Worm (Caenorhabditis elegans): ENCODE measurements around the gene T06E4.21.

Gene T06E4.21

DNA sequence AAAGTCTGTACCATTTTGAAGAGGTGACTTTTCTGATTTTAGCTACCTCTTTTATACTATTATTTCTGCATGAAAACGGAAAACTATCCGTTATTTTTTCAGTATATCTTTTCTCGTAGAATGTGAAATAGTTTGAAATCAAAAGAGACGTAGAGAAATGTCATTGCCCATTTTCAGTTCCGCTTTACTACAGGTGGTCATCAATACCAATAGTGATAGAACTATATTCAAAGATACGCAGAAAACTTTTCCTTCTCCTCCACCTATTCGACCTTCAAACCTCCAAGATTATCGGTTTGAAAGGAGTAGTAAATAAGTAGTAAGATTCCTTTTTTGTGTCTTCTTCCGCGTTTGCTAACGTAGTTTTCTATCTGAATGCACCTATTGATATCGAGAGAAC lies 18.1 kb upstream of the T06E4.21 start, which contains the start of gene col-147:
Gene col-147 (minus strand): TSS at position 26 of the 400 bp plus-strand sequence.
- TF ChIP-seq alr-1 (tag; optimal IDR thresholded peaks at IDR 0.05; ENCODE audit: borderline replicate concordance) (no peak), mep-1 (tag; optimal IDR thresholded peaks at IDR 0.05) (peak; percentile 39), nhr-20 (tag; optimal IDR thresholded peaks at IDR 0.05) (peak; percentile 70), ztf-4 (tag; optimal IDR thresholded peaks at IDR 0.05) (no peak), C34B4.2 (tag; optimal IDR thresholded peaks at IDR 0.05) (no peak), snu-23 (GFP tag; optimal IDR thresholded peaks at IDR 0.05) (peak; percentile 70), fos-1 (tag; optimal IDR thresholded peaks at IDR 0.05) (peak; percentile 1), hlh-17 (GFP tag; optimal IDR thresholded peaks at IDR 0.05; ENCODE audit: borderline replicate concordance) (no peak), egl-27 (tag; optimal IDR thresholded peaks at IDR 0.05) (no peak), C04F5.9 (tag; optimal IDR thresholded peaks at IDR 0.05) (no peak), lin-35 (GFP tag; optimal IDR thresholded peaks at IDR 0.05) (peak in 1 of 2 experiments; percentile 43), nhr-90 (tag; optimal IDR thresholded peaks at IDR 0.05; ENCODE audit: poor library complexity) (peak; percentile 48), irx-1 (tag; optimal IDR thresholded peaks at IDR 0.05) (peak; percentile 3), nhr-85 (tag) (peak; percentile 91), fkh-4 (tag; optimal IDR thresholded peaks at IDR 0.05; ENCODE audit: borderline replicate concordance) (no peak), lin-13 (GFP tag; optimal IDR thresholded peaks at IDR 0.05) (no peak), ets-5 (GFP tag; IDR thresholded peaks at IDR 0.05) (no peak), pqm-1 (tag; optimal IDR thresholded peaks at IDR 0.05) (no peak), nhr-84 (tag; optimal IDR thresholded peaks at IDR 0.05) (no peak), Y116A8C.19 (tag; optimal IDR thresholded peaks at IDR 0.05; ENCODE audit: borderline replicate concordance) (no peak), tbx-2 (tag; optimal IDR thresholded peaks at IDR 0.05) (peak; percentile 22), lin-15B (tag; optimal IDR thresholded peaks at IDR 0.05) (no peak), nhr-71 (tag; optimal IDR thresholded peaks at IDR 0.05) (peak; percentile 47), lin-14 (GFP tag; optimal IDR thresholded peaks at IDR 0.05) (peak; percentile 88), fkh-8 (tag; optimal IDR thresholded peaks at IDR 0.05) (no peak), nhr-237 (tag; optimal IDR thresholded peaks at IDR 0.05) (no peak), swsn-7 (tag; optimal IDR thresholded peaks at IDR 0.05) (no peak), F16B12.6 (tag; optimal IDR thresholded peaks at IDR 0.05) (no peak), mef-2 (tag; optimal IDR thresholded peaks at IDR 0.05) (no peak), nhr-11 (tag; optimal IDR thresholded peaks at IDR 0.05) (no peak), isw-1 (GFP tag; IDR thresholded peaks at IDR 0.05) (no peak), nhr-28 (tag; optimal IDR thresholded peaks at IDR 0.05) (no peak), nhr-19 (GFP tag; conservative IDR thresholded peaks at IDR 0.05) (peak; percentile 30), elt-3 (tag; optimal IDR thresholded peaks at IDR 0.05) (peak in 5 of 6 experiments; percentile 10 to 93 (median 74)), unc-98 (GFP tag; IDR thresholded peaks at IDR 0.05) (no peak), blmp-1 (tag; optimal IDR thresholded peaks at IDR 0.05) (peak; percentile 66), egl-13 (tag; optimal IDR thresholded peaks at IDR 0.05) (no peak), nhr-77 (tag; optimal IDR thresholded peaks at IDR 0.05) (no peak), efl-1 (optimal IDR thresholded peaks at IDR 0.05) (peak in 1 of 2 experiments; percentile 2), efl-1 (GFP tag; optimal IDR thresholded peaks at IDR 0.05 in 1 of 2) (no peak), grh-1 (GFP tag; IDR thresholded peaks at IDR 0.05) (no peak), rnt-1 (tag; optimal IDR thresholded peaks at IDR 0.05) (no peak)

- TF ChIP-seq swsn-7 (tag; optimal IDR thresholded peaks at IDR 0.05) (no peak), C16A3.4 (tag; optimal IDR thresholded peaks at IDR 0.05) (peak; percentile 9), efl-1 (optimal IDR thresholded peaks at IDR 0.05) (peak; percentile 69 to 83), efl-1 (GFP tag; optimal IDR thresholded peaks at IDR 0.05 in 1 of 2) (peak; percentile 78 to 97), sup-37 (GFP tag; optimal IDR thresholded peaks at IDR 0.05) (no peak), sox-4 (tag; optimal IDR thresholded peaks at IDR 0.05) (no peak), lin-35 (GFP tag; optimal IDR thresholded peaks at IDR 0.05) (peak; percentile 49 to 87), lin-15B (tag; optimal IDR thresholded peaks at IDR 0.05) (peak; percentile 11), dpl-1 (GFP tag; optimal IDR thresholded peaks at IDR 0.05) (peak; percentile 50 to 82 (median 70)), ceh-88 (GFP tag; IDR thresholded peaks at IDR 0.05) (no peak)
These were observed 5.9 kb upstream of the T06E4.21 start, which contains the start of the genes atl-1 and hcp-2 for ce11 chrV:9645507-9645906. Gene atl-1, minus strand, starts transcription at chrV:9645595. Gene hcp-2, plus strand, starts transcription at chrV:9645859.
